Fruit fly (Drosophila melanogaster): ENCODE results near the gene Sry-beta.

Sry-beta gene

DNA sequence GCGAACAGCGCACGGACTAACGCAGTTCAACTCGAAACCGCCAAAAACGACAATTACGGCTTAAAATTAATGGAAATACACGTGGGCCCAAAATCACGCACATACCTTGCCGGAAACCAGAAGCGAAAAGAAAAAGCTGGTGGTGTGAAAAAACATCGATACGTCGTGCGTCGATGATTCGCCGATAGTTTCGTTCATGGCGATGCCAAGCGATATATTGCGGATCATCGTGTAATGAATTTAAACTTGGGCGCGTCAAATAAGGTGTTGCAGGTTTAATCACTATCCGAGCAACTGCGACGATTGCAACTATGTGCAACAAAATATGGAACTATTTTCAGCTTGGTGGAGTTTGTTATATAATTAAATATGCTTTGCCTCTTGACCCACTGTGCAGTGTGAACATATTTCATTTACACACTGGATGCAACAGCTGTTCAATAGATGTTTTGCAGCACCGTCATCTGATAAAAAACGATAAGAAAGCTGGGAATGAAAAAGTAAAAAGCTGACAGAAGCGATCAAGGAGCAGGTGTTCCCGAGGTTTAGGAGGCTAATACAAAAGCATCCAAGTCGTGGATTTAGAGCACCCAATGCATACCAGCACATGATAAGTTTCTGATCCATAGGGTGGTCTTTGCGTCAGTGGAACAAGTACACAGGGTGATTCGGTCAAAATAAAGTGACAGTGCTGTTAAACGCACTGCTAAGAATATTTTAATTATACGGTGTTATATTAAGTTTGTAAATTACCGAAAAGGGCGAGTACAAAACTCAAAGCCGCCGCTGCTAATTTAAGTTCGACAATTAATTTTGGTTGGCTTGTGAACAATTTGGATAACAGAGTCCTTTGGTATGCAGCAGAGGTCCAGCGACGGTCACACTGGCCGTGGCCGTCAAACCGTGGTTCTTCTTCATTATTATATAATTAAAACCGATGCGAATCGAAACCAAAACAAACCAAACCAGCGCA, 6.8 kb downstream of the Sry-beta start, which contains the start of the genes RpL32 and CG7943 (continued):
- TF ChIP-seq C15 (GFP tag; IDR thresholded peaks at IDR 0.05) (peak; percentile 94), H2.0 (GFP tag; IDR thresholded peaks at IDR 0.05) (peak; percentile 83), Lpt (GFP tag; optimal IDR thresholded peaks at IDR 0.05) (no peak), CG4820 (GFP tag; optimal IDR thresholded peaks at IDR 0.05) (peak; percentile 92), CG12391 (tag; optimal IDR thresholded peaks at IDR 0.05) (peak; percentile 92), CG43689 (GFP tag; IDR thresholded peaks at IDR 0.05) (peak; percentile 89), Spps (tag; optimal IDR thresholded peaks at IDR 0.05) (peak; percentile 77), Rx (GFP tag; IDR thresholded peaks at IDR 0.05) (peak; percentile 93), Hmx (GFP tag; optimal IDR thresholded peaks at IDR 0.05) (peak; percentile 86), corto (GFP tag; optimal IDR thresholded peaks at IDR 0.05) (no peak), Hr39 (optimal IDR thresholded peaks at IDR 0.05) (no peak), Oli (tag; optimal IDR thresholded peaks at IDR 0.05) (peak; percentile 76), h (optimal IDR thresholded peaks at IDR 0.05) (no peak), bbx (GFP tag; IDR thresholded peaks at IDR 0.05; ENCODE audit: partially characterized antibody) (peak; percentile 100), CG7987 (GFP tag; optimal IDR thresholded peaks at IDR 0.05) (peak; percentile 98), unc-4 (GFP tag; IDR thresholded peaks at IDR 0.05; ENCODE audit: partially characterized antibody) (peak; percentile 99), ro (GFP tag; IDR thresholded peaks at IDR 0.05) (peak; percentile 87), Side (GFP tag; optimal IDR thresholded peaks at IDR 0.05) (peak; percentile 97), dpn (GFP tag; optimal IDR thresholded peaks at IDR 0.05) (peak; percentile 83 to 98), HmgZ (tag; optimal IDR thresholded peaks at IDR 0.05) (peak; percentile 91), her (GFP tag; optimal IDR thresholded peaks at IDR 0.05) (peak; percentile 94), D19A (tag; optimal IDR thresholded peaks at IDR 0.05) (peak; percentile 77), MTF-1 (GFP tag; optimal IDR thresholded peaks at IDR 0.05; ENCODE audit: borderline replicate concordance) (peak; percentile 92), knrl (GFP tag; IDR thresholded peaks at IDR 0.05; ENCODE audit: partially characterized antibody) (peak; percentile 100), Taf1 (GFP tag; IDR thresholded peaks at IDR 0.05) (peak; percentile 92), gcm (GFP tag; optimal IDR thresholded peaks at IDR 0.05) (peak; percentile 88), CG2199 (GFP tag; IDR thresholded peaks at IDR 0.05) (peak; percentile 79; the same call in 2 of the 3 replicates), Nf-YC (tag; optimal IDR thresholded peaks at IDR 0.05) (peak; percentile 86), CG17385 (GFP tag; optimal IDR thresholded peaks at IDR 0.05) (peak; percentile 86), Doc2 (GFP tag; IDR thresholded peaks at IDR 0.05) (peak; percentile 89), sc (optimal IDR thresholded peaks at IDR 0.05) (no peak), sc (GFP tag; optimal IDR thresholded peaks at IDR 0.05) (peak; percentile 75), Max (GFP tag; optimal IDR thresholded peaks at IDR 0.05) (peak; percentile 97), ind (GFP tag; optimal IDR thresholded peaks at IDR 0.05) (peak; percentile 97), CG10979 (tag; optimal IDR thresholded peaks at IDR 0.05) (peak; percentile 88), luna (GFP tag; optimal IDR thresholded peaks at IDR 0.05) (peak; percentile 96), CG8290 (GFP tag; optimal IDR thresholded peaks at IDR 0.05) (peak; percentile 91), CG8290 (tag; optimal IDR thresholded peaks at IDR 0.05) (peak in 1 of 2 experiments; percentile 95), E2f2 (GFP tag; IDR thresholded peaks at IDR 0.05) (peak; percentile 91), Dref (GFP tag; IDR thresholded peaks at IDR 0.05) (peak; percentile 89), CG10366 (GFP tag; IDR thresholded peaks at IDR 0.05) (peak; percentile 93), gce (GFP tag; IDR thresholded peaks at IDR 0.05) (peak; percentile 79), HLH4C (GFP tag; IDR thresholded peaks at IDR 0.05; ENCODE audit: partially characterized antibody) (peak; percentile 100), CG2712 (tag; optimal IDR thresholded peaks at IDR 0.05) (peak; percentile 92), tup (GFP tag; optimal IDR thresholded peaks at IDR 0.05) (peak; percentile 95), CG1602 (GFP tag; optimal IDR thresholded peaks at IDR 0.05) (peak; percentile 82), CG1529 (GFP tag; optimal IDR thresholded peaks at IDR 0.05) (peak; percentile 71), dmrt11E (tag; optimal IDR thresholded peaks at IDR 0.05) (peak; percentile 79), CG16863 (GFP tag; optimal IDR thresholded peaks at IDR 0.05) (peak; percentile 86), CG12071 (GFP tag; optimal IDR thresholded peaks at IDR 0.05) (peak; percentile 94)

Data from whole organism, embryonic.